Worm (Caenorhabditis elegans) whole organism, L1 larva: Measurements from ENCODE around the gene egl-4.
A peak's percentile ranks its signal among the peaks of the same experiment; 100 is the strongest.

Experiments used
- C04F5.9 ChIP-seq: sonication (generic microtip); optimal IDR thresholded peaks from 2 replicates; lab custom pipeline; 2016; ENCODE audit warnings: missing genetic modification characterization, missing compliant biosample characterization
- C16A3.4 ChIP-seq: fragments of 150-350 bp; optimal IDR thresholded peaks from 2 replicates; lab custom pipeline; 2014; ENCODE audit warnings: missing biosample characterization, missing genetic modification characterization
- F16B12.6 ChIP-seq: fragments of 150-350 bp; optimal IDR thresholded peaks from 2 replicates; lab custom pipeline; 2014; ENCODE audit warnings: missing biosample characterization, missing genetic modification characterization
- Y116A8C.19 ChIP-seq: sonication (generic microtip); optimal IDR thresholded peaks from 2 replicates; lab custom pipeline; 2016; ENCODE audit warnings: missing compliant biosample characterization, missing genetic modification characterization, borderline replicate concordance
- alr-1 ChIP-seq: fragments of 200-800 bp; sonication (Bioruptor generic); optimal IDR thresholded peaks from 2 replicates; lab custom pipeline; 2018; ENCODE audit warnings: borderline replicate concordance, mild to moderate bottlenecking, missing genetic modification characterization, missing compliant biosample characterization
- aly-2 ChIP-seq: fragments of 150-350 bp; optimal IDR thresholded peaks from 2 replicates; lab custom pipeline; 2014; ENCODE audit warnings: missing biosample characterization, missing genetic modification characterization
- blmp-1 ChIP-seq: fragments of 150-350 bp; optimal IDR thresholded peaks from 2 replicates; lab custom pipeline; 2014; ENCODE audit warnings: missing biosample characterization, missing genetic modification characterization
- ceh-63 ChIP-seq: fragments of 200-800 bp; sonication (Bioruptor generic); optimal IDR thresholded peaks from 2 replicates; lab custom pipeline; 2018; ENCODE audit warnings: mild to moderate bottlenecking, missing genetic modification characterization, missing compliant biosample characterization
- ceh-8 ChIP-seq: fragments of 200-800 bp; sonication (Bioruptor generic); optimal IDR thresholded peaks from 2 replicates; lab custom pipeline; 2018; ENCODE audit warnings: mild to moderate bottlenecking, missing genetic modification characterization, moderate library complexity, missing compliant biosample characterization
- ceh-82 ChIP-seq, 3 experiments: fragments of 150-350 bp in 1 of 3; sonication (generic microtip) in 2 of 3; optimal IDR thresholded peaks; 2 replicates each; lab custom pipeline; 2014 to 2017; ENCODE audit warnings: missing biosample characterization in 3 of 3, missing genetic modification characterization in 3 of 3
- ceh-90 ChIP-seq: sonication (generic microtip); optimal IDR thresholded peaks from 2 replicates; lab custom pipeline; 2016; ENCODE audit warnings: missing genetic modification characterization, missing compliant biosample characterization
- dpl-1 ChIP-seq, 3 experiments: fragments of 150-350 bp in 2 of 3; sonication (generic microtip) in 1 of 3; optimal IDR thresholded peaks; 2 replicates each; lab custom pipeline; 2014 to 2017; ENCODE audit warnings: missing biosample characterization in 3 of 3, missing genetic modification characterization in 3 of 3, missing genetic modification reagents in 3 of 3
- efl-1 ChIP-seq, 4 experiments: fragments of 150-350 bp; optimal IDR thresholded peaks in 3 of 4; peaks in 1 of 4; 1 replicate in 1 of 4; 2 replicates in 3 of 4; lab custom pipeline; 2014; ENCODE audit warnings: missing biosample characterization in 2 of 4, missing genetic modification characterization in 2 of 4, missing genetic modification reagents in 2 of 4
- efl-3 ChIP-seq: fragments of 200-800 bp; sonication (Bioruptor generic); optimal IDR thresholded peaks from 2 replicates; lab custom pipeline; 2018; ENCODE audit warnings: mild to moderate bottlenecking, missing genetic modification characterization, missing compliant biosample characterization
- fkh-10 ChIP-seq: sonication (generic microtip); optimal IDR thresholded peaks from 2 replicates; lab custom pipeline; 2017; ENCODE audit warnings: missing biosample characterization, missing genetic modification reagents, missing genetic modification characterization
- grh-1 ChIP-seq: fragments of 200-800 bp; sonication (Bioruptor generic); IDR thresholded peaks from 2 replicates; pipeline ENCODE4 v1.3.6; 2022; ENCODE audit warnings: missing genetic modification reagents, missing genetic modification characterization, missing compliant biosample characterization
- hlh-17 ChIP-seq: fragments of 200-800 bp; sonication (Bioruptor generic); optimal IDR thresholded peaks from 2 replicates; lab custom pipeline; 2018; ENCODE audit warnings: missing genetic modification characterization, mild to moderate bottlenecking, missing compliant biosample characterization, moderate library complexity, borderline replicate concordance
- lin-14 ChIP-seq: fragments of 200-800 bp; sonication (Bioruptor generic); optimal IDR thresholded peaks from 2 replicates; lab custom pipeline; 2018; ENCODE audit warnings: mild to moderate bottlenecking, missing genetic modification characterization, moderate library complexity, missing compliant biosample characterization
- lin-15B ChIP-seq: fragments of 150-350 bp; sonication (generic microtip); optimal IDR thresholded peaks from 3 replicates; lab custom pipeline; 2014; ENCODE audit warnings: missing biosample characterization, missing genetic modification characterization
- lin-35 ChIP-seq, 2 experiments: fragments of 150-350 bp; optimal IDR thresholded peaks; 2 replicates each; lab custom pipeline; 2014; ENCODE audit warnings: missing biosample characterization in 2 of 2, missing genetic modification characterization in 2 of 2, missing genetic modification reagents in 2 of 2
- lsy-2 ChIP-seq, 2 experiments: fragments of 150-350 bp; optimal IDR thresholded peaks; 2 replicates each; lab custom pipeline; 2014; ENCODE audit warnings: missing biosample characterization in 2 of 2, missing genetic modification characterization in 2 of 2
- mab-9 ChIP-seq: fragments of 200-800 bp; sonication (Bioruptor generic); IDR thresholded peaks from 2 replicates; pipeline ENCODE4 v1.3.6; 2022; ENCODE audit warnings: missing genetic modification reagents, missing genetic modification characterization, missing compliant biosample characterization
- mep-1 ChIP-seq: fragments of 150-350 bp; optimal IDR thresholded peaks from 2 replicates; lab custom pipeline; 2014; ENCODE audit warnings: missing biosample characterization, missing genetic modification characterization
- nhr-11 ChIP-seq: fragments of 150-350 bp; optimal IDR thresholded peaks from 2 replicates; lab custom pipeline; 2014; ENCODE audit warnings: missing biosample characterization, missing genetic modification characterization
- nhr-19 ChIP-seq: fragments of 200-800 bp; sonication (Bioruptor generic); conservative IDR thresholded peaks from 2 replicates; pipeline ENCODE4 v1.3.6; 2022; ENCODE audit warnings: missing genetic modification characterization, missing compliant biosample characterization
- nhr-20 ChIP-seq: sonication (generic microtip); optimal IDR thresholded peaks from 2 replicates; lab custom pipeline; 2016; ENCODE audit warnings: mild to moderate bottlenecking, missing genetic modification characterization, missing compliant biosample characterization
- nhr-47 ChIP-seq: sonication (generic microtip); optimal IDR thresholded peaks from 2 replicates; lab custom pipeline; 2016; ENCODE audit warnings: mild to moderate bottlenecking, missing genetic modification characterization, moderate library complexity, missing compliant biosample characterization
- nhr-85 ChIP-seq: sonication (generic microtip); peaks from one replicate; lab custom pipeline; 2016; ENCODE audit warnings: missing genetic modification characterization, inconsistent platforms, missing compliant biosample characterization
- pqm-1 ChIP-seq: sonication (generic microtip); optimal IDR thresholded peaks from 3 replicates; lab custom pipeline; 2017; ENCODE audit warnings: missing biosample characterization, missing genetic modification characterization
- rnt-1 ChIP-seq: sonication (generic microtip); optimal IDR thresholded peaks from 2 replicates; lab custom pipeline; 2016; ENCODE audit warnings: mild to moderate bottlenecking, missing genetic modification characterization, moderate library complexity, missing compliant biosample characterization
- skn-1 ChIP-seq: fragments of 150-350 bp; optimal IDR thresholded peaks from 2 replicates; lab custom pipeline; 2014; ENCODE audit warnings: missing biosample characterization, missing genetic modification characterization
- snu-23 ChIP-seq: sonication (generic microtip); optimal IDR thresholded peaks from 2 replicates; lab custom pipeline; 2016; ENCODE audit warnings: missing genetic modification characterization, missing compliant biosample characterization
- tbx-2 ChIP-seq: sonication (generic microtip); optimal IDR thresholded peaks from 2 replicates; lab custom pipeline; 2016; ENCODE audit warnings: missing genetic modification characterization, missing compliant biosample characterization
- unc-130 ChIP-seq: fragments of 150-350 bp; optimal IDR thresholded peaks from 2 replicates; lab custom pipeline; 2017; ENCODE audit warnings: missing biosample characterization, missing genetic modification characterization, inconsistent platforms
- unc-62 ChIP-seq: fragments of 150-350 bp; optimal IDR thresholded peaks from 2 replicates; lab custom pipeline; 2014; ENCODE audit warnings: missing biosample characterization, missing genetic modification reagents, missing genetic modification characterization
- unc-98 ChIP-seq: fragments of 200-800 bp; sonication (Bioruptor generic); IDR thresholded peaks from 2 replicates; pipeline ENCODE4 v1.3.6; 2022; ENCODE audit warnings: missing genetic modification characterization, missing compliant biosample characterization
- vab-15 ChIP-seq: sonication (generic microtip); optimal IDR thresholded peaks from 2 replicates; lab custom pipeline; 2017; ENCODE audit warnings: missing genotype, mild to moderate bottlenecking, missing genetic modification characterization, missing compliant biosample characterization
- xbp-1 ChIP-seq: sonication (generic microtip); optimal IDR thresholded peaks from 2 replicates; lab custom pipeline; 2016; ENCODE audit warnings: missing genetic modification characterization, missing compliant biosample characterization
- zip-4 ChIP-seq: fragments of 200-800 bp; sonication (Bioruptor generic); optimal IDR thresholded peaks from 2 replicates; lab custom pipeline; 2018; ENCODE audit warnings: mild to moderate bottlenecking, missing genetic modification characterization, moderate library complexity, missing compliant biosample characterization
- ztf-4 ChIP-seq: fragments of 150-350 bp; optimal IDR thresholded peaks from 2 replicates; lab custom pipeline; 2014; ENCODE audit warnings: missing biosample characterization, missing genetic modification characterization

The egl-4 gene

DNA sequence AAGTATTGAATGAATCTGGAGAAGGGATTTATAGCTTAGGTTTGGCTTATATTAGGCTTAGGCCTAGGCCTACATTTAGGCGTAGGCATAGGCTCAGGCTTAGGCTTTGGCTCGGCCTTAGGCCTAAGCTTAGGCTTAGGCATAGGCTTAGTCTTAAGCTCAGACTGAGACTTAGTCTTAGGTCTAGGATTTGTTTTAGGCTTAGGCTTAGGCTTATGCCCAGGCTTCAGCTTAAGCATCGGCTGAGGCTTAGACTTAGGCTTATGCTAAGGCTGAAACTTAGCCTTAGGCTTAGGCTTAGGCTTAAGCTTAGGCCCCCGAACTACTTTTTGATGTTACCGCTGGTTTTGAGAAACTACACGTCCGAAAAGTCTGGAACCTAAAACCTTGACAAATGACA, 72.6 kb downstream of the egl-4 start:
- TF ChIP-seq ceh-63 (GFP tag; lab: Kevin White, UChicago): no peak
- no peak for TF ChIP-seq fkh-10 (GFP tag; lab: Kevin White, UChicago)
- no peak for TF ChIP-seq Y116A8C.19 (tag; lab: Kevin White, UChicago)
- no peak for TF ChIP-seq nhr-47 (tag; lab: Kevin White, UChicago)
- TF ChIP-seq ceh-90: no peak

- TF ChIP-seq blmp-1 (tag; lab: Kevin White, UChicago) (peak; percentile 20), ceh-82 (tag; optimal IDR thresholded peaks at IDR 0.05; lab: Kevin White, UChicago) (peak in 1 of 3 experiments; percentile 16), nhr-20 (no peak), skn-1 (tag; lab: Kevin White, UChicago) (peak; percentile 45), lsy-2 (tag; optimal IDR thresholded peaks at IDR 0.05; lab: Kevin White, UChicago) (peak in 1 of 2 experiments; percentile 56), C16A3.4 (tag; lab: Kevin White, UChicago) (no peak), snu-23 (GFP tag; lab: Kevin White, UChicago) (peak; percentile 18), mep-1 (tag; lab: Kevin White, UChicago) (peak; percentile 29), nhr-85 (tag; lab: Kevin White, UChicago) (peak; percentile 60), dpl-1 (GFP tag; optimal IDR thresholded peaks at IDR 0.05; lab: Kevin White, UChicago) (peak in 2 of 3 experiments; percentile 14 to 58), tbx-2 (tag; lab: Kevin White, UChicago) (no peak), xbp-1 (peak; percentile 16), efl-3 (GFP tag; lab: Kevin White, UChicago) (no peak), mab-9 (GFP tag; lab: Robert Waterston, UW) (no peak), nhr-11 (tag; lab: Kevin White, UChicago) (no peak), hlh-17 (GFP tag; lab: Kevin White, UChicago) (no peak), alr-1 (tag; lab: Kevin White, UChicago) (no peak), efl-1 (optimal IDR thresholded peaks at IDR 0.05; lab: Kevin White, UChicago) (peak; percentile 18 to 35), efl-1 (GFP tag; optimal IDR thresholded peaks at IDR 0.05 in 1 of 2; lab: Kevin White, UChicago) (peak; percentile 48 to 94), Y116A8C.19 (tag; lab: Kevin White, UChicago) (no peak), C04F5.9 (no peak), unc-130 (tag; lab: Kevin White, UChicago) (peak; percentile 10), lin-14 (GFP tag; lab: Kevin White, UChicago) (no peak), lin-15B (tag; lab: Kevin White, UChicago) (peak; percentile 4), nhr-19 (GFP tag; lab: Robert Waterston, UW) (no peak), pqm-1 (tag; lab: Kevin White, UChicago) (no peak), lin-35 (GFP tag; optimal IDR thresholded peaks at IDR 0.05; lab: Kevin White, UChicago) (peak; percentile 11 to 48), aly-2 (tag; lab: Kevin White, UChicago) (no peak), F16B12.6 (tag; lab: Kevin White, UChicago) (peak; percentile 11)
Observed at ce11 chrIV:1923722-1924121, 75.9 kb downstream of the egl-4 start, which contains the start of gene denn-4. TSS of gene denn-4 (plus strand) at chrIV:1924001.

- TF ChIP-seq zip-4 (GFP tag; lab: Kevin White, UChicago) (no peak), grh-1 (GFP tag; lab: Robert Waterston, UW) (no peak), nhr-11 (tag; lab: Kevin White, UChicago) (no peak), F16B12.6 (tag; lab: Kevin White, UChicago) (no peak), nhr-20 (no peak), vab-15 (tag; lab: Kevin White, UChicago) (no peak), C16A3.4 (tag; lab: Kevin White, UChicago) (no peak), lin-14 (GFP tag; lab: Kevin White, UChicago) (no peak), ceh-8 (no peak), unc-98 (no peak), unc-62 (GFP tag; lab: Kevin White, UChicago) (no peak), rnt-1 (tag; lab: Kevin White, UChicago) (no peak), ztf-4 (tag; lab: Kevin White, UChicago) (no peak)
Observed at ce11 chrIV:1924178-1924577, 76.3 kb downstream of the egl-4 start.
